Worm (Caenorhabditis elegans): Measurements from ENCODE around the gene F48F7.5.

The F48F7.5 gene

DNA sequence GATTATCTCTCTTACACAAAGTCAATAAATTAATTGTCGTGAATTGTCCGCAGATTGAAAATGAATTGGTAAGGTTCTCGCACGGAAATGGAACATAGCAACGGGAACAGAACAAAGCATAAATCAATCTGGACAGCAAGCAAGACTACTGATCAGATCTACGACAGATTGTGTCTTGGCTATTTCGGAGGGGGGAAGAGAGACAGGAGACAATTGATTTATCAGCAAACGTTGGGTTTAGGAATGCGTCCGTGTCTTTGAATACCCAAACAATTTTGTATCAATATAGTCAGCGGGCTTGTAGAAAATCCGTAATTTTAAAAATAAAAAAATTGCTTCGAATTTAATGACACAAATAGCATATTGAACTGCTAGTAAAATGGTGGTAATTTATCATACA is 34.2 kb upstream of the F48F7.5 start:
- TF ChIP-seq unc-62 (GFP tag; optimal IDR thresholded peaks at IDR 0.05) = no peak
- TF ChIP-seq nhr-90 (tag; optimal IDR thresholded peaks at IDR 0.05; ENCODE audit: poor library complexity) = peak; percentile 58
- TF ChIP-seq lin-13 (GFP tag; optimal IDR thresholded peaks at IDR 0.05) = no peak
- no peak for TF ChIP-seq fkh-4 (tag; optimal IDR thresholded peaks at IDR 0.05; ENCODE audit: borderline replicate concordance)
- peak; percentile 10 for TF ChIP-seq irx-1 (tag; optimal IDR thresholded peaks at IDR 0.05)
- TF ChIP-seq nhr-11 (tag; optimal IDR thresholded peaks at IDR 0.05) = no peak
- TF ChIP-seq nhr-12 (tag; optimal IDR thresholded peaks at IDR 0.05) = no peak
- no peak for TF ChIP-seq efl-3 (GFP tag; optimal IDR thresholded peaks at IDR 0.05)
- peak in 1 of 2 experiments; percentile 28 for TF ChIP-seq lsy-2 (tag; optimal IDR thresholded peaks at IDR 0.05)
- no peak for TF ChIP-seq egl-27 (tag; optimal IDR thresholded peaks at IDR 0.05)
- TF ChIP-seq lin-39 (tag; optimal IDR thresholded peaks at IDR 0.05) = no peak
- no peak for TF ChIP-seq isw-1 (GFP tag; IDR thresholded peaks at IDR 0.05)
- TF ChIP-seq tbx-2 (tag; optimal IDR thresholded peaks at IDR 0.05) = no peak
- TF ChIP-seq C34B4.2 (tag; optimal IDR thresholded peaks at IDR 0.05) = no peak
- no peak for TF ChIP-seq hlh-4 (tag; optimal IDR thresholded peaks at IDR 0.05)
- peak; percentile 26 for TF ChIP-seq lin-14 (GFP tag; optimal IDR thresholded peaks at IDR 0.05)
- no peak for TF ChIP-seq unc-98 (GFP tag; IDR thresholded peaks at IDR 0.05)
- no peak; the same call in 1 of the 2 replicates for TF ChIP-seq nhr-19 (GFP tag; conservative IDR thresholded peaks at IDR 0.05)
- TF ChIP-seq nhr-85 (tag) = peak; percentile 83
- no peak for TF ChIP-seq pqm-1 (tag; optimal IDR thresholded peaks at IDR 0.05)
- no peak for TF ChIP-seq hpl-2 (GFP tag; optimal IDR thresholded peaks at IDR 0.05)
- no peak for TF ChIP-seq dpl-1 (GFP tag; optimal IDR thresholded peaks at IDR 0.05)
- no peak for TF ChIP-seq tlp-1 (tag; optimal IDR thresholded peaks at IDR 0.05)
- peak; percentile 3 for TF ChIP-seq snu-23 (GFP tag; optimal IDR thresholded peaks at IDR 0.05)
- TF ChIP-seq nhr-47 (tag; optimal IDR thresholded peaks at IDR 0.05) = no peak
- no peak for TF ChIP-seq C04F5.9 (tag; optimal IDR thresholded peaks at IDR 0.05)
- TF ChIP-seq lin-35 (GFP tag; optimal IDR thresholded peaks at IDR 0.05) = peak in 1 of 2 experiments; percentile 29
- TF ChIP-seq fkh-10 (GFP tag; optimal IDR thresholded peaks at IDR 0.05) = no peak
- TF ChIP-seq unc-86 (tag; optimal IDR thresholded peaks at IDR 0.05) = no peak
- no peak for TF ChIP-seq ztf-4 (tag; optimal IDR thresholded peaks at IDR 0.05)
- no peak for TF ChIP-seq mep-1 (tag; optimal IDR thresholded peaks at IDR 0.05)
- no peak for TF ChIP-seq alr-1 (tag; optimal IDR thresholded peaks at IDR 0.05; ENCODE audit: borderline replicate concordance)
- TF ChIP-seq grh-1 (GFP tag; IDR thresholded peaks at IDR 0.05) = no peak
- no peak for TF ChIP-seq ztf-11 (tag; optimal IDR thresholded peaks at IDR 0.05)
- no peak for TF ChIP-seq aha-1 (tag; optimal IDR thresholded peaks at IDR 0.05)
- no peak for TF ChIP-seq pag-3 (tag; optimal IDR thresholded peaks at IDR 0.05; ENCODE audit: borderline replicate concordance, insufficient read depth)
- TF ChIP-seq elt-2 (tag; optimal IDR thresholded peaks at IDR 0.05) = no peak
- TF ChIP-seq Y116A8C.19 (tag; optimal IDR thresholded peaks at IDR 0.05; ENCODE audit: borderline replicate concordance) = no peak
- no peak for TF ChIP-seq skn-1 (tag; optimal IDR thresholded peaks at IDR 0.05)
- TF ChIP-seq ceh-88 (GFP tag; IDR thresholded peaks at IDR 0.05) = no peak
- no peak for TF ChIP-seq ceh-63 (GFP tag; optimal IDR thresholded peaks at IDR 0.05)
- peak in 3 of 6 experiments; percentile 47 to 83 (median 65) for TF ChIP-seq elt-3 (tag; optimal IDR thresholded peaks at IDR 0.05)
- TF ChIP-seq unc-130 (tag; optimal IDR thresholded peaks at IDR 0.05) = no peak
- no peak for TF ChIP-seq swsn-7 (tag; optimal IDR thresholded peaks at IDR 0.05)
- TF ChIP-seq vab-15 (tag; optimal IDR thresholded peaks at IDR 0.05) = no peak
- TF ChIP-seq blmp-1 (tag; optimal IDR thresholded peaks at IDR 0.05) = peak; percentile 51
- TF ChIP-seq lin-15B (tag; optimal IDR thresholded peaks at IDR 0.05) = no peak
- no peak for TF ChIP-seq fos-1 (tag; optimal IDR thresholded peaks at IDR 0.05)
- no peak for TF ChIP-seq rnt-1 (tag; optimal IDR thresholded peaks at IDR 0.05)
- no peak for TF ChIP-seq nhr-76 (tag; optimal IDR thresholded peaks at IDR 0.05)
- no peak for TF ChIP-seq fkh-8 (tag; optimal IDR thresholded peaks at IDR 0.05)
- TF ChIP-seq ets-5 (GFP tag; IDR thresholded peaks at IDR 0.05) = no peak
- no peak for TF ChIP-seq sup-37 (GFP tag; optimal IDR thresholded peaks at IDR 0.05)

Measured in whole organism, L1 larva.